Worm (Caenorhabditis elegans) whole organism, L4/young adult: ENCODE data around the gene F01D5.6.
"Not testable (repeated sequence)": the region's sequence is repeated elsewhere in the genome, so short reads cannot be mapped to it uniquely, and the experiment has no call there.

Source experiments
- W03F9.2 ChIP-seq: fragments of 150-350 bp; optimal IDR thresholded peaks from 2 replicates; lab custom pipeline; 2014; ENCODE audit warnings: missing biosample characterization, missing genetic modification characterization
- dao-5 ChIP-seq: sonication (generic microtip); optimal IDR thresholded peaks from 2 replicates; lab custom pipeline; 2016; ENCODE audit warnings: missing genotype, missing genetic modification characterization, moderate library complexity, missing compliant biosample characterization
- him-1 ChIP-seq: sonication (generic microtip); optimal IDR thresholded peaks from 2 replicates; lab custom pipeline; 2016; ENCODE audit warnings: missing genotype, missing genetic modification reagents, missing genetic modification characterization, missing compliant biosample characterization

F01D5.6 gene

ce11 chrII:14004770-14005169 lies 1.5 kb upstream of the F01D5.6 start:
- TF ChIP-seq W03F9.2 (tag; lab: Kevin White, UChicago) (no peak), dao-5 (tag; lab: Kevin White, UChicago) (no peak), him-1 (tag; lab: Kevin White, UChicago) (no peak)

ce11 chrII:14005183-14005582 lies 1.1 kb upstream of the F01D5.6 start:
- no peak for TF ChIP-seq dao-5 (tag; lab: Kevin White, UChicago)
- no peak for TF ChIP-seq him-1 (tag; lab: Kevin White, UChicago)
- TF ChIP-seq W03F9.2 (tag; lab: Kevin White, UChicago): no peak

ce11 chrII:14008359-14008758 lies 2.0 kb downstream of the F01D5.6 start, which contains the start of gene F01D5.7:
Gene F01D5.7, plus strand, starts transcription at chrII:14008659.
- TF ChIP-seq him-1 (tag; lab: Kevin White, UChicago) (no peak), dao-5 (tag; lab: Kevin White, UChicago) (no peak), W03F9.2 (tag; lab: Kevin White, UChicago) (no peak)

ce11 chrII:14010656-14011376 lies 4.5 kb downstream of the F01D5.6 start, which contains the start of gene F01D5.8:
Gene F01D5.8, plus strand, starts transcription at chrII:14010706.
- no peak for TF ChIP-seq dao-5 (tag; lab: Kevin White, UChicago)
- no peak for TF ChIP-seq him-1 (tag; lab: Kevin White, UChicago)
- no peak for TF ChIP-seq W03F9.2 (tag; lab: Kevin White, UChicago)

- TF ChIP-seq W03F9.2 (tag; lab: Kevin White, UChicago) (no peak), dao-5 (tag; lab: Kevin White, UChicago) (no peak), him-1 (tag; lab: Kevin White, UChicago) (no peak)
Observed at ce11 chrII:14014637-14015036, 8.3 kb downstream of the F01D5.6 start.

- TF ChIP-seq him-1 (tag; lab: Kevin White, UChicago) (no peak), W03F9.2 (tag; lab: Kevin White, UChicago) (no peak), dao-5 (tag; lab: Kevin White, UChicago) (no peak)
Observed at ce11 chrII:14016865-14017264, 10.6 kb downstream of the F01D5.6 start, which contains the start of gene cyp-37A1. Gene cyp-37A1, minus strand, starts transcription at chrII:14016965.

ce11 chrII:14018192-14018591 lies 11.9 kb downstream of the F01D5.6 start:
- no peak for TF ChIP-seq him-1 (tag; lab: Kevin White, UChicago)
- peak; percentile 45 for TF ChIP-seq dao-5 (tag; lab: Kevin White, UChicago)
- TF ChIP-seq W03F9.2 (tag; lab: Kevin White, UChicago): peak; percentile 61

- TF ChIP-seq him-1 (tag; lab: Kevin White, UChicago) (no peak), W03F9.2 (tag; lab: Kevin White, UChicago) (no peak), dao-5 (tag; lab: Kevin White, UChicago) (no peak)
Observed at ce11 chrII:14018887-14019286, 12.6 kb downstream of the F01D5.6 start.

- not testable (repeated sequence) for TF ChIP-seq him-1, W03F9.2, dao-5 (tag; lab: Kevin White, UChicago)
Observed at ce11 chrII:14021230-14021629, 14.9 kb downstream of the F01D5.6 start, which contains the start of gene F01D5.10. Gene F01D5.10, minus strand, starts transcription at chrII:14021330.

ce11 chrII:14032705-14033104 lies 26.4 kb downstream of the F01D5.6 start:
- TF ChIP-seq W03F9.2 (tag; lab: Kevin White, UChicago) (no peak), him-1 (tag; lab: Kevin White, UChicago) (peak; percentile 75)

- TF ChIP-seq dao-5 (tag; lab: Kevin White, UChicago) (no peak), W03F9.2 (tag; lab: Kevin White, UChicago) (no peak), him-1 (tag; lab: Kevin White, UChicago) (no peak)
Observed at ce11 chrII:14034559-14034958, 28.2 kb downstream of the F01D5.6 start.

ce11 chrII:14036724-14037483 lies 30.6 kb downstream of the F01D5.6 start:
- TF ChIP-seq dao-5 (tag; lab: Kevin White, UChicago) (no peak), W03F9.2 (tag; lab: Kevin White, UChicago) (no peak), him-1 (tag; lab: Kevin White, UChicago) (peak; percentile 55)
